ENCODE assay signal across 1 fruit fly cellular context in the genomic region with DNA sequence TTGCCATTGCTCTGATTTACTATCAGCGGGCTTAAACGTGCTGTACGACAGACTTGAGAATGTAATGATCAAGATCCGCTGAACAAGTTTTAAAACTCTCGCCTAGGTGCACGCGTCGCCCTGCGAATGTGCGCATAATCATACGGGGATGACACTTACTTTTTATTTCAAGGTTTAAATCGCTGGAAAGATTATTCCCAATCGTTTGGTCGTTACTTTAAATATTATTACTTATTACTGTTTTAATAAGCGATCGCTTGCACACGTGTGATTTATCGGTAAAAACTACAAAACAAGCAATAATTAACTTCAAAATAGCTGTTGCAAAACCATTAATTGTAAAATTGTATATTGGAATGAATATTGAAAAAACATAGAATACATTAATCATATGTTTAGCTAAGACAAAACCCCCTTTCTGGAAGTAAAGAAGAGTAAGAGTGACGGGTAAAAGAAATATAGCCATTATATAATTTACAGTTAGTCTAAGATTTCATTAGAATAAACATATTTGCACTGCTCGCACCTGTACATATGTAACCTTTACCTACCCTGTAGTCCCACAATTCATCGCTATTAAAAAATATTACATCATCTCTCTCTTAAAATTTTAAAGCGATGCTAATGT.
TF ChIP-seq lines count a peak whose summit lies in the region.

Gene DhpD, minus strand, starts transcription at position 102 of the 628 bp plus-strand sequence.

TF ChIP-seq in whole organism, embryonic, 481 proteins besides CTCF, POLR2A, EP300 and RAD21 (continued from another document and continues in another):
- peak; percentile 88 for TF ChIP-seq vvl (GFP tag; IDR thresholded peaks at IDR 0.05; lab: Robert Waterston, UW)
- TF ChIP-seq fd102C (GFP tag; optimal IDR thresholded peaks at IDR 0.05; lab: Kevin White, UChicago), result no peak
- peak; percentile 30 for TF ChIP-seq gcm2 (GFP tag; optimal IDR thresholded peaks at IDR 0.05; lab: Kevin White, UChicago)
- no peak for TF ChIP-seq oc (tag; optimal IDR thresholded peaks at IDR 0.05; lab: Kevin White, UChicago)
- TF ChIP-seq CG10321 (GFP tag; IDR thresholded peaks at IDR 0.05; lab: Robert Waterston, UW), result no peak
- peak; percentile 65; the same call in 1 of the 2 replicates for TF ChIP-seq stc (GFP tag; IDR thresholded peaks at IDR 0.05; lab: Robert Waterston, UW)
- TF ChIP-seq pum (GFP tag; optimal IDR thresholded peaks at IDR 0.05; lab: Kevin White, UChicago), result peak; percentile 36
- peak; percentile 6 for TF ChIP-seq org-1 (GFP tag; optimal IDR thresholded peaks at IDR 0.05; lab: Kevin White, UChicago)
- TF ChIP-seq ato (GFP tag; IDR thresholded peaks at IDR 0.05; lab: Robert Waterston, UW; ENCODE audit: partially characterized antibody), result peak; percentile 93
- 0 out of 2 replicates have a peak, but pooled peaks have one; percentile 13 for TF ChIP-seq dati (GFP tag; IDR thresholded peaks at IDR 0.05; lab: Robert Waterston, UW)
- 0 out of 2 replicates have a peak, but pooled peaks have one; percentile 35 for TF ChIP-seq Adf1 (GFP tag; IDR thresholded peaks at IDR 0.05; lab: Robert Waterston, UW)
- TF ChIP-seq Max (GFP tag; optimal IDR thresholded peaks at IDR 0.05; lab: Kevin White, UChicago), result peak; percentile 71
- TF ChIP-seq CG10366 (GFP tag; IDR thresholded peaks at IDR 0.05; lab: Robert Waterston, UW), result peak; percentile 66
- TF ChIP-seq phol (tag; optimal IDR thresholded peaks at IDR 0.05; lab: Kevin White, UChicago), result peak; percentile 81
- peak; percentile 37 for TF ChIP-seq Myb (GFP tag; optimal IDR thresholded peaks at IDR 0.05; lab: Kevin White, UChicago)
- TF ChIP-seq prd (optimal IDR thresholded peaks at IDR 0.05; lab: Kevin White, UChicago), result no peak
- peak; percentile 81 for TF ChIP-seq prd (GFP tag; IDR thresholded peaks at IDR 0.05; lab: Robert Waterston, UW)
- TF ChIP-seq CG2199 (GFP tag; IDR thresholded peaks at IDR 0.05; lab: Robert Waterston, UW), result peak; percentile 24; the same call in 1 of the 3 replicates
- TF ChIP-seq Spps (tag; optimal IDR thresholded peaks at IDR 0.05; lab: Kevin White, UChicago), result no peak
- TF ChIP-seq Hey (tag; optimal IDR thresholded peaks at IDR 0.05; lab: Kevin White, UChicago), result no peak
- peak; percentile 24; the same call in 1 of the 3 replicates for TF ChIP-seq CG2889 (GFP tag; IDR thresholded peaks at IDR 0.05; lab: Robert Waterston, UW)
- TF ChIP-seq sc (optimal IDR thresholded peaks at IDR 0.05; lab: Kevin White, UChicago), result no peak
- TF ChIP-seq sc (GFP tag; optimal IDR thresholded peaks at IDR 0.05; lab: Kevin White, UChicago), result no peak
- peak; percentile 74; the same call in 2 of the 3 replicates for TF ChIP-seq Opbp (GFP tag; IDR thresholded peaks at IDR 0.05; lab: Robert Waterston, UW; ENCODE audit: partially characterized antibody)
- no peak for TF ChIP-seq Abd-B (GFP tag; optimal IDR thresholded peaks at IDR 0.05; lab: Kevin White, UChicago)
- peak; percentile 24 for TF ChIP-seq CG6854 (GFP tag; optimal IDR thresholded peaks at IDR 0.05; lab: Kevin White, UChicago)
- peak; percentile 54 for TF ChIP-seq CG14667 (GFP tag; IDR thresholded peaks at IDR 0.05; lab: Robert Waterston, UW)
- TF ChIP-seq CG4854 (GFP tag; optimal IDR thresholded peaks at IDR 0.05; lab: Kevin White, UChicago), result peak; percentile 39
- peak; percentile 76 for TF ChIP-seq CG17359 (tag; optimal IDR thresholded peaks at IDR 0.05; lab: Kevin White, UChicago)
- TF ChIP-seq grn (GFP tag; optimal IDR thresholded peaks at IDR 0.05; lab: Kevin White, UChicago), result peak; percentile 29
- no peak for TF ChIP-seq CG10274 (GFP tag; optimal IDR thresholded peaks at IDR 0.05; lab: Kevin White, UChicago)
- peak; percentile 43 for TF ChIP-seq CG18011 (GFP tag; optimal IDR thresholded peaks at IDR 0.05; lab: Kevin White, UChicago)
- peak; percentile 16 for TF ChIP-seq CG11723 (GFP tag; optimal IDR thresholded peaks at IDR 0.05; lab: Kevin White, UChicago)
- TF ChIP-seq gro (GFP tag; optimal IDR thresholded peaks at IDR 0.05; lab: Kevin White, UChicago), result peak; percentile 29
- TF ChIP-seq lbe (GFP tag; optimal IDR thresholded peaks at IDR 0.05; lab: Kevin White, UChicago), result peak; percentile 82
- peak; percentile 100 for TF ChIP-seq Bgb (GFP tag; IDR thresholded peaks at IDR 0.05; lab: Robert Waterston, UW; ENCODE audit: partially characterized antibody)
- peak; percentile 60 for TF ChIP-seq sug (tag; optimal IDR thresholded peaks at IDR 0.05; lab: Kevin White, UChicago)
- TF ChIP-seq hbn (GFP tag; IDR thresholded peaks at IDR 0.05; lab: Robert Waterston, UW; ENCODE audit: partially characterized antibody), result no peak
- TF ChIP-seq Oli (tag; optimal IDR thresholded peaks at IDR 0.05; lab: Kevin White, UChicago), result peak; percentile 48
- peak; percentile 38; the same call in 1 of the 2 replicates for TF ChIP-seq gsb (GFP tag; IDR thresholded peaks at IDR 0.05; lab: Robert Waterston, UW)
- peak; percentile 66; the same call in 1 of the 2 replicates for TF ChIP-seq CG14441 (GFP tag; IDR thresholded peaks at IDR 0.05; lab: Robert Waterston, UW)
- no peak for TF ChIP-seq luna (GFP tag; optimal IDR thresholded peaks at IDR 0.05; lab: Kevin White, UChicago)
- peak; percentile 82 for TF ChIP-seq CG3281 (GFP tag; optimal IDR thresholded peaks at IDR 0.05; lab: Kevin White, UChicago)
- peak; percentile 10 for TF ChIP-seq jing (GFP tag; optimal IDR thresholded peaks at IDR 0.05; lab: Kevin White, UChicago)
- peak; percentile 54 for TF ChIP-seq CG14014 (GFP tag; IDR thresholded peaks at IDR 0.05; lab: Robert Waterston, UW)
- TF ChIP-seq CG9876 (GFP tag; optimal IDR thresholded peaks at IDR 0.05; lab: Kevin White, UChicago), result peak; percentile 11
- TF ChIP-seq nerfin-2 (GFP tag; IDR thresholded peaks at IDR 0.05; lab: Robert Waterston, UW; ENCODE audit: partially characterized antibody), result peak; percentile 88
- peak; percentile 72 for TF ChIP-seq CG31441 (GFP tag; IDR thresholded peaks at IDR 0.05; lab: Robert Waterston, UW)
- TF ChIP-seq danr (GFP tag; IDR thresholded peaks at IDR 0.05; lab: Robert Waterston, UW), result 0 out of 2 replicates have a peak, but pooled peaks have one; percentile 32
- TF ChIP-seq CG15479 (GFP tag; optimal IDR thresholded peaks at IDR 0.05; lab: Kevin White, UChicago), result no peak
- peak; percentile 49 for TF ChIP-seq CG9727 (GFP tag; optimal IDR thresholded peaks at IDR 0.05; lab: Kevin White, UChicago)
- peak; percentile 1 for TF ChIP-seq CG17802 (tag; optimal IDR thresholded peaks at IDR 0.05; lab: Kevin White, UChicago)
- TF ChIP-seq chn (GFP tag; optimal IDR thresholded peaks at IDR 0.05; lab: Kevin White, UChicago), result peak; percentile 37
- TF ChIP-seq HLH3B (GFP tag; IDR thresholded peaks at IDR 0.05; lab: Robert Waterston, UW), result peak; percentile 76
- TF ChIP-seq Dip3 (GFP tag; optimal IDR thresholded peaks at IDR 0.05; lab: Kevin White, UChicago), result peak; percentile 73
- TF ChIP-seq wor (GFP tag; IDR thresholded peaks at IDR 0.05; lab: Robert Waterston, UW), result no peak
- TF ChIP-seq nmo (GFP tag; optimal IDR thresholded peaks at IDR 0.05; lab: Kevin White, UChicago), result peak; percentile 66
- TF ChIP-seq CG12744 (GFP tag; optimal IDR thresholded peaks at IDR 0.05; lab: Kevin White, UChicago), result peak; percentile 61
- TF ChIP-seq sim (GFP tag; IDR thresholded peaks at IDR 0.05; lab: Robert Waterston, UW), result no peak
- TF ChIP-seq Scr (GFP tag; IDR thresholded peaks at IDR 0.05; lab: Robert Waterston, UW; ENCODE audit: partially characterized antibody), result peak; percentile 74
- TF ChIP-seq CG2678 (tag; optimal IDR thresholded peaks at IDR 0.05; lab: Kevin White, UChicago), result peak; percentile 87
- peak; percentile 67 for TF ChIP-seq ind (GFP tag; optimal IDR thresholded peaks at IDR 0.05; lab: Kevin White, UChicago)
- TF ChIP-seq knrl (GFP tag; IDR thresholded peaks at IDR 0.05; lab: Robert Waterston, UW; ENCODE audit: partially characterized antibody), result peak; percentile 85
- TF ChIP-seq Rfx (GFP tag; IDR thresholded peaks at IDR 0.05; lab: Robert Waterston, UW), result peak; percentile 92
- TF ChIP-seq CG3995 (GFP tag; optimal IDR thresholded peaks at IDR 0.05; lab: Kevin White, UChicago), result peak; percentile 94
- no peak for TF ChIP-seq CG5953 (GFP tag; IDR thresholded peaks at IDR 0.05; lab: Robert Waterston, UW)
- TF ChIP-seq h (optimal IDR thresholded peaks at IDR 0.05; lab: Kevin White, UChicago), result no peak
- TF ChIP-seq CG18599 (GFP tag; optimal IDR thresholded peaks at IDR 0.05; lab: Kevin White, UChicago), result peak; percentile 75
- TF ChIP-seq ranshi (GFP tag; IDR thresholded peaks at IDR 0.05; lab: Robert Waterston, UW), result peak; percentile 49
- no peak for TF ChIP-seq br (optimal IDR thresholded peaks at IDR 0.05; lab: Kevin White, UChicago)
- TF ChIP-seq MBD-R2 (GFP tag; IDR thresholded peaks at IDR 0.05; lab: Robert Waterston, UW), result peak; percentile 73
- no peak for TF ChIP-seq Mes4 (GFP tag; optimal IDR thresholded peaks at IDR 0.05; lab: Kevin White, UChicago)
- TF ChIP-seq sisA (GFP tag; IDR thresholded peaks at IDR 0.05; lab: Robert Waterston, UW), result peak; percentile 69
- peak; percentile 35 for TF ChIP-seq dm (GFP tag; optimal IDR thresholded peaks at IDR 0.05; lab: Kevin White, UChicago)
- peak; percentile 63 for TF ChIP-seq CG6689 (GFP tag; IDR thresholded peaks at IDR 0.05; lab: Robert Waterston, UW)
- no peak for TF ChIP-seq trh (GFP tag; optimal IDR thresholded peaks at IDR 0.05; lab: Kevin White, UChicago)
- TF ChIP-seq Pdp1 (GFP tag; optimal IDR thresholded peaks at IDR 0.05; lab: Kevin White, UChicago), result peak; percentile 39 to 93
- peak; percentile 34 to 64 for TF ChIP-seq bsh (GFP tag; optimal IDR thresholded peaks at IDR 0.05; lab: Kevin White, UChicago)
- no peak for TF ChIP-seq NC2β (GFP tag; optimal IDR thresholded peaks at IDR 0.05; lab: Kevin White, UChicago)
- TF ChIP-seq Deaf1 (tag; optimal IDR thresholded peaks at IDR 0.05; lab: Kevin White, UChicago), result no peak
- TF ChIP-seq CG7987 (GFP tag; optimal IDR thresholded peaks at IDR 0.05; lab: Kevin White, UChicago), result peak; percentile 66
- peak; percentile 40 for TF ChIP-seq CG3163 (GFP tag; optimal IDR thresholded peaks at IDR 0.05; lab: Kevin White, UChicago)
- TF ChIP-seq Oaz (GFP tag; IDR thresholded peaks at IDR 0.05; lab: Robert Waterston, UW), result no peak
- peak; percentile 2 for TF ChIP-seq twi (tag; optimal IDR thresholded peaks at IDR 0.05; lab: Kevin White, UChicago)
- TF ChIP-seq Atf6 (GFP tag; IDR thresholded peaks at IDR 0.05; lab: Robert Waterston, UW), result peak; percentile 69
- peak; percentile 48 for TF ChIP-seq Awh (GFP tag; IDR thresholded peaks at IDR 0.05; lab: Robert Waterston, UW)
- no peak for TF ChIP-seq Sox100B (GFP tag; optimal IDR thresholded peaks at IDR 0.05; lab: Kevin White, UChicago)
- no peak for TF ChIP-seq CG11696 (GFP tag; IDR thresholded peaks at IDR 0.05; lab: Robert Waterston, UW)
- TF ChIP-seq Dek (tag; optimal IDR thresholded peaks at IDR 0.05; lab: Kevin White, UChicago), result no peak
- peak; percentile 43 for TF ChIP-seq CG8388 (GFP tag; optimal IDR thresholded peaks at IDR 0.05; lab: Kevin White, UChicago)
- peak; percentile 25; the same call in 1 of the 2 replicates for TF ChIP-seq H2.0 (GFP tag; IDR thresholded peaks at IDR 0.05; lab: Robert Waterston, UW)
- no peak for TF ChIP-seq ash1 (GFP tag; optimal IDR thresholded peaks at IDR 0.05; lab: Kevin White, UChicago)
- TF ChIP-seq nom (GFP tag; optimal IDR thresholded peaks at IDR 0.05; lab: Kevin White, UChicago), result peak; percentile 65
- peak; percentile 42; the same call in 2 of the 3 replicates for TF ChIP-seq croc (GFP tag; conservative IDR thresholded peaks at IDR 0.05; lab: Robert Waterston, UW)
- no peak for TF ChIP-seq CG32767 (GFP tag; IDR thresholded peaks at IDR 0.05; lab: Robert Waterston, UW)
- peak; percentile 42 for TF ChIP-seq pfk (GFP tag; optimal IDR thresholded peaks at IDR 0.05; lab: Kevin White, UChicago)
- peak; percentile 32; the same call in 1 of the 2 replicates for TF ChIP-seq Dref (GFP tag; IDR thresholded peaks at IDR 0.05; lab: Robert Waterston, UW)
- peak; percentile 39 for TF ChIP-seq CG7928 (GFP tag; optimal IDR thresholded peaks at IDR 0.05; lab: Kevin White, UChicago)
- no peak for TF ChIP-seq Sry-δ (GFP tag; optimal IDR thresholded peaks at IDR 0.05; lab: Kevin White, UChicago)
- TF ChIP-seq Fer2 (tag; optimal IDR thresholded peaks at IDR 0.05; lab: Kevin White, UChicago), result peak; percentile 53
- TF ChIP-seq Camta (GFP tag; optimal IDR thresholded peaks at IDR 0.05; lab: Kevin White, UChicago), result peak; percentile 0
- TF ChIP-seq CG4424 (GFP tag; optimal IDR thresholded peaks at IDR 0.05; lab: Kevin White, UChicago), result peak; percentile 68
- no peak for TF ChIP-seq ERR (GFP tag; optimal IDR thresholded peaks at IDR 0.05; lab: Kevin White, UChicago)
- TF ChIP-seq ham (GFP tag; IDR thresholded peaks at IDR 0.05; lab: Robert Waterston, UW), result no peak
- peak; percentile 93 for TF ChIP-seq bbx (GFP tag; IDR thresholded peaks at IDR 0.05; lab: Robert Waterston, UW; ENCODE audit: partially characterized antibody)
- no peak for TF ChIP-seq run (tag; optimal IDR thresholded peaks at IDR 0.05; lab: Kevin White, UChicago)
- peak; percentile 62 for TF ChIP-seq HHEX (GFP tag; optimal IDR thresholded peaks at IDR 0.05; lab: Kevin White, UChicago)
- TF ChIP-seq ab (GFP tag; optimal IDR thresholded peaks at IDR 0.05; lab: Kevin White, UChicago), result no peak
- peak; percentile 63 for TF ChIP-seq CG12155 (GFP tag; optimal IDR thresholded peaks at IDR 0.05; lab: Kevin White, UChicago)
- peak; percentile 90 for TF ChIP-seq CG14860 (GFP tag; IDR thresholded peaks at IDR 0.05; lab: Robert Waterston, UW; ENCODE audit: partially characterized antibody)
- peak; percentile 70 for TF ChIP-seq tin (GFP tag; optimal IDR thresholded peaks at IDR 0.05; lab: Kevin White, UChicago)
- 0 out of 2 replicates have a peak, but pooled peaks have one; percentile 17 for TF ChIP-seq peb (GFP tag; IDR thresholded peaks at IDR 0.05; lab: Robert Waterston, UW)
- TF ChIP-seq Neu2 (GFP tag; optimal IDR thresholded peaks at IDR 0.05; lab: Kevin White, UChicago; ENCODE audit: borderline replicate concordance), result no peak
- peak; percentile 65 for TF ChIP-seq bab2 (GFP tag; optimal IDR thresholded peaks at IDR 0.05; lab: Kevin White, UChicago)
- peak; percentile 94 for TF ChIP-seq CG7963 (GFP tag; IDR thresholded peaks at IDR 0.05; lab: Robert Waterston, UW; ENCODE audit: partially characterized antibody)
- no peak for TF ChIP-seq ac (GFP tag; optimal IDR thresholded peaks at IDR 0.05; lab: Kevin White, UChicago)
- peak; percentile 71; the same call in 2 of the 4 replicates for TF ChIP-seq chinmo (GFP tag; IDR thresholded peaks at IDR 0.05; lab: Robert Waterston, UW; ENCODE audit: partially characterized antibody)
- TF ChIP-seq sr (GFP tag; IDR thresholded peaks at IDR 0.05; lab: Robert Waterston, UW), result no peak
- TF ChIP-seq TFAM (GFP tag; optimal IDR thresholded peaks at IDR 0.05; lab: Kevin White, UChicago), result no peak
- TF ChIP-seq CG12104 (GFP tag; optimal IDR thresholded peaks at IDR 0.05; lab: Kevin White, UChicago), result peak; percentile 72
- TF ChIP-seq btn (GFP tag; optimal IDR thresholded peaks at IDR 0.05; lab: Kevin White, UChicago), result no peak
